Fruit fly (Drosophila melanogaster): ENCODE measurements around the gene CG7655.

The CG7655 gene

DNA sequence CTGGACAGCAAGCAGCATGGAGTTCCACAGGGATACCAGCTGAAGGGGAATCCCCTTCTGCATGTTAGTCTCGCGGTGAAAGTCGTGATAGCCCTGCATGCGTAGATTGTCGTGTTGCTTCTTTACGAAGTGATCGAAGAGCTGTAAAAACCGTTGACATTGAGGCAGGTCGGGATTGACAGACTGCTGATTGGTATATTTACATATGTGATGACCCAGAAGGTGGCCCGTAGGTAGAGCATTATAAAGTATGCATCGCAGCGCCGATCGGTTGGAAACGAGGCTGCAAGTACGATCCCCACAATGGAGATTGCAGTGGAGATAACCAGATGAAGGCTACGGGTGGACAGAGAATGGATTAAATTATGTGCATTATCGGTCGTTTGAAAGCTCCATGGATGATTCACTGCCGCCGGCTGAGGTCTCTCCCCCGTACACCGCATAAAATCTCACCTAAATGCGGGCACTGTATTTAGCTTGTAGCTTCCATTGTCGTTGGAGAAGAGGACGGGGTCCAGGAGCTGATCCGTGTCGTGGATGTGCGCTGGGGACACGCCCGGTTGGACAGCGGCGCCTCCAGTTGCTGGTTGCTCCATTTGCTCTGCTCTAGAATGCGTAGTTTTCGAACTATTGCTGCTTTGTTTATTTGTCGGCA lies 12.1 kb upstream of the CG7655 start (continued):
- no peak for TF ChIP-seq ttk (GFP tag; IDR thresholded peaks at IDR 0.05)
- no peak for TF ChIP-seq twi (tag; optimal IDR thresholded peaks at IDR 0.05)
- TF ChIP-seq fd64A (GFP tag; optimal IDR thresholded peaks at IDR 0.05): no peak
- no peak for TF ChIP-seq tin (GFP tag; optimal IDR thresholded peaks at IDR 0.05)
- no peak for TF ChIP-seq CG4730 (GFP tag; IDR thresholded peaks at IDR 0.05)
- no peak for TF ChIP-seq Taf1 (GFP tag; IDR thresholded peaks at IDR 0.05)
- TF ChIP-seq oc (tag; optimal IDR thresholded peaks at IDR 0.05): no peak
- TF ChIP-seq CG17359 (tag; optimal IDR thresholded peaks at IDR 0.05): no peak
- TF ChIP-seq Fer1 (GFP tag; optimal IDR thresholded peaks at IDR 0.05): no peak
- no peak for TF ChIP-seq ken (GFP tag; IDR thresholded peaks at IDR 0.05)
- TF ChIP-seq ems (GFP tag; optimal IDR thresholded peaks at IDR 0.05): no peak
- TF ChIP-seq gce (GFP tag; IDR thresholded peaks at IDR 0.05): no peak
- no peak for TF ChIP-seq CG9727 (GFP tag; optimal IDR thresholded peaks at IDR 0.05)
- TF ChIP-seq corto (GFP tag; optimal IDR thresholded peaks at IDR 0.05): no peak
- no peak for TF ChIP-seq Doc3 (GFP tag; IDR thresholded peaks at IDR 0.05; ENCODE audit: partially characterized antibody)
- no peak for TF ChIP-seq klu (GFP tag; IDR thresholded peaks at IDR 0.05)
- no peak for TF ChIP-seq Jarid2 (GFP tag; optimal IDR thresholded peaks at IDR 0.05)
- no peak for TF ChIP-seq CG18011 (GFP tag; optimal IDR thresholded peaks at IDR 0.05)
- no peak for TF ChIP-seq gsb-n (tag; optimal IDR thresholded peaks at IDR 0.05)
- peak; percentile 36 for TF ChIP-seq Sin3A (optimal IDR thresholded peaks at IDR 0.05)
- TF ChIP-seq CG10366 (GFP tag; IDR thresholded peaks at IDR 0.05): no peak
- TF ChIP-seq CG4854 (GFP tag; optimal IDR thresholded peaks at IDR 0.05): no peak
- no peak for TF ChIP-seq onecut (GFP tag; IDR thresholded peaks at IDR 0.05)
- TF ChIP-seq ac (GFP tag; optimal IDR thresholded peaks at IDR 0.05): no peak
- peak; percentile 52 for TF ChIP-seq gcm (GFP tag; optimal IDR thresholded peaks at IDR 0.05)
- TF ChIP-seq pnt (GFP tag; optimal IDR thresholded peaks at IDR 0.05): no peak
- TF ChIP-seq CG18764 (GFP tag; optimal IDR thresholded peaks at IDR 0.05): no peak
- TF ChIP-seq Oli (tag; optimal IDR thresholded peaks at IDR 0.05): no peak
- 0 out of 2 replicates have a peak, but pooled peaks have one; percentile 17 for TF ChIP-seq chm (GFP tag; IDR thresholded peaks at IDR 0.05)
- TF ChIP-seq CG17612 (GFP tag; IDR thresholded peaks at IDR 0.05): no peak
- no peak for TF ChIP-seq bab2 (GFP tag; optimal IDR thresholded peaks at IDR 0.05)
- peak; percentile 45 for TF ChIP-seq MESR4 (GFP tag; optimal IDR thresholded peaks at IDR 0.05)
- no peak for TF ChIP-seq CG16779 (GFP tag; IDR thresholded peaks at IDR 0.05)
- TF ChIP-seq Elba2 (GFP tag; optimal IDR thresholded peaks at IDR 0.05): no peak
- no peak for TF ChIP-seq CG4707 (GFP tag; optimal IDR thresholded peaks at IDR 0.05)
- TF ChIP-seq CG12299 (tag; optimal IDR thresholded peaks at IDR 0.05): no peak
- no peak for TF ChIP-seq CG1024 (GFP tag; IDR thresholded peaks at IDR 0.05)
- no peak for TF ChIP-seq CG2116 (GFP tag; optimal IDR thresholded peaks at IDR 0.05)
- TF ChIP-seq pzg (GFP tag; optimal IDR thresholded peaks at IDR 0.05): no peak
- no peak for TF ChIP-seq hb (GFP tag; IDR thresholded peaks at IDR 0.05; ENCODE audit: partially characterized antibody)
- TF ChIP-seq unc-4 (GFP tag; IDR thresholded peaks at IDR 0.05; ENCODE audit: partially characterized antibody): no peak
- TF ChIP-seq CG17361 (GFP tag; IDR thresholded peaks at IDR 0.05): no peak
- TF ChIP-seq gfzf (GFP tag; optimal IDR thresholded peaks at IDR 0.05): no peak
- TF ChIP-seq CrebB (tag; optimal IDR thresholded peaks at IDR 0.05): no peak
- 0 out of 2 replicates have a peak, but pooled peaks have one; percentile 13 for TF ChIP-seq wdn (GFP tag; IDR thresholded peaks at IDR 0.05)
- no peak for TF ChIP-seq dpn (GFP tag; optimal IDR thresholded peaks at IDR 0.05)
- no peak for TF ChIP-seq CG1529 (GFP tag; optimal IDR thresholded peaks at IDR 0.05)
- TF ChIP-seq hth (optimal IDR thresholded peaks at IDR 0.05): no peak
- TF ChIP-seq da (GFP tag; optimal IDR thresholded peaks at IDR 0.05): no peak
- no peak for TF ChIP-seq CG6254 (GFP tag; optimal IDR thresholded peaks at IDR 0.05)
- no peak for TF ChIP-seq CG10654 (GFP tag; optimal IDR thresholded peaks at IDR 0.05)
